Worm (Caenorhabditis elegans) whole organism, L4/young adult: Measurements from ENCODE around the gene C45G9.4.
"Not testable (repeated sequence)": the region's sequence is repeated elsewhere in the genome, so short reads cannot be mapped to it uniquely, and the experiment has no call there.

Experiments used
- W03F9.2 ChIP-seq: fragments of 150-350 bp; optimal IDR thresholded peaks from 2 replicates; lab custom pipeline; 2014; ENCODE audit warnings: missing biosample characterization, missing genetic modification characterization
- dao-5 ChIP-seq: sonication (generic microtip); optimal IDR thresholded peaks from 2 replicates; lab custom pipeline; 2016; ENCODE audit warnings: missing genotype, missing genetic modification characterization, moderate library complexity, missing compliant biosample characterization
- him-1 ChIP-seq: sonication (generic microtip); optimal IDR thresholded peaks from 2 replicates; lab custom pipeline; 2016; ENCODE audit warnings: missing genotype, missing genetic modification reagents, missing genetic modification characterization, missing compliant biosample characterization

Gene C45G9.4

DNA sequence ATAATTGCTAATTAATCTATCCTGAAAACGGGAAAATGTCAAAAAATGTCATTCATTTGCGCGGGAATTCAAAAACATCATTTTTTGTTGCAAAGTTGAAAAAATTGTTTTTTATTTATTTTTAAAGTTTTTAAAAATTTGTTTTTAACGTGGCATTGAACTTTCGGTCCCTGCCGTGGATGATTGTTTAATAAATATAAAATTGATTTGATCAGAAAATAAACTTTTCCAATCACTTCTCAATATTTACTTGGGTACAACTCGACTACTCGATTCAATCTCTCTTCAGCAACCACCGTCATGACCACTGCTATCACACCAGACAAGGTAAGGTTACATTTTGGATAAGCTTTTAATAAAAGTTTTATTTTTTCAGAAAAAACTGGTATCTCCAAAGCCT lies at the start of gene C45G9.4:
C45G9.4 (plus strand) TSS at position 301 of the 400 bp plus-strand sequence.
- not testable (repeated sequence) for TF ChIP-seq him-1, W03F9.2, dao-5 (tag; lab: Kevin White, UChicago)

- TF ChIP-seq W03F9.2 (tag; lab: Kevin White, UChicago) (peak; percentile 57), dao-5 (tag; lab: Kevin White, UChicago) (no peak), him-1 (tag; lab: Kevin White, UChicago) (peak; percentile 67)
These were observed 48.6 kb upstream of the C45G9.4 start for ce11 chrIII:5013915-5014346.

DNA sequence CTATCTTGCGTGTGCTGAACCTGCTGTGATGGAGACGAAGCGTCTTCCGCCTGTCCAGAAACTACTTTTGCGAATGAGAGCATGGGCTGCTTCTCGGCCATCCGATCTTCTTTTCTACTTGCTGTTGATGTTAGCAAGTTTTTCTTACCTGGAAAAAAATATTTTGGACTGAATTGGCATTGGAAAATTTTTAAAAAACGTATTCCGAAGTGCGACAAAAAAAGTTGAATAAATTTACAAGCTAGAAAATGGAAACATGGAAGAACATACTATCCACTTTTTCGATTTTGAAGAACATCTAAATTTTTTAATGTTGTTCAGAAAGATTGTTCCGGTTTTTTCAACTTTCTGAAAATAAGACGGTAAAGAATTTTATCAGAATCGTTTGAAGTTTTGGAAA lies 45.0 kb upstream of the C45G9.4 start, which contains the start of gene larp-1:
larp-1 (minus strand) TSS at position 101 of the 400 bp plus-strand sequence.
- TF ChIP-seq him-1 (tag; lab: Kevin White, UChicago): no peak
- no peak for TF ChIP-seq dao-5 (tag; lab: Kevin White, UChicago)
- TF ChIP-seq W03F9.2 (tag; lab: Kevin White, UChicago): no peak

- TF ChIP-seq dao-5 (tag; lab: Kevin White, UChicago) (peak; percentile 72), W03F9.2 (tag; lab: Kevin White, UChicago) (peak; percentile 98), him-1 (tag; lab: Kevin White, UChicago) (peak; percentile 98)
These were observed 44.3 kb upstream of the C45G9.4 start, which contains the start of gene wip-1 for ce11 chrIII:5018116-5018689. TSS of gene wip-1 (plus strand) at chrIII:5018639.

DNA sequence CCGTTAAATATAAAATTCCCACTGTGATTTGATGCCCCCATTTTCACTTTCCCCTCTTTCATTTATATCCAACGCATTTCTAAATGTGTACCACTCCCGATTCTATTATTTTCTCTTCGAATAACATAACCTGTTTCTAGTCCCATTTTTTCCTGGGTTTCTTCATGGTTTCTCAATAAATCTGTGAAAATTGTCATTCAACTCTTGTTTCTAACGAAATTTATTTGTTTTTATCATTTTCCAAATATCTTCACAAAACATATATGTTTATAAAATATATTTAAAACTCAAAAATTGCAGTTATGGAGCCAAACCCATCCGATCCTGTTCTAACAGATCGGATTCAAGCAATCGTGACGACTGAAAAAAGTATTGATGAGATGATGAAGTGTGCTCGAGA lies 41.6 kb upstream of the C45G9.4 start, which contains the start of gene mdt-11:
mdt-11 (plus strand) TSS at position 301 of the 400 bp plus-strand sequence.
- TF ChIP-seq him-1 (tag; lab: Kevin White, UChicago) (no peak), dao-5 (tag; lab: Kevin White, UChicago) (no peak), W03F9.2 (tag; lab: Kevin White, UChicago) (no peak)

- TF ChIP-seq him-1 (tag; lab: Kevin White, UChicago) (no peak), W03F9.2 (tag; lab: Kevin White, UChicago) (no peak), dao-5 (tag; lab: Kevin White, UChicago) (no peak)
These were observed 40.8 kb upstream of the C45G9.4 start, which contains the start of gene R144.3 for ce11 chrIII:5021689-5022088. TSS of gene R144.3 (plus strand) at chrIII:5021989.

DNA sequence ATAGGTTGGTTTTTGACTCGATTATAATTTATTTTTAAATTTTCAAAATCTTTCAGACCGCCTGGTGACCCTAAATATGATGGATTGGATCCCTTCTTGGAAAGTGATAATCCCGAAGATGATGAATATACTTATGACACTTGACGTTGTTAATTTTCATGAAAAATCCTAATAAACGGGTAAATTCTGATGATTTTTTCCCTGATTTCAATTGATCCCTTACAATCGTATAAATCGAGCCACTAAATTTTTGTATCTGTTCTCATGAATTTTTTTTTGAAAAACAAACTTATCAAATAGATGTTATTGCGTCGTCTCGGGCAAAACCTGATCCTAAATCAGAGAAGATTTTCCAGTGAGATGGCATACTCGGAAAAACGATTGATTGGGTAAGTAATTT lies 39.5 kb upstream of the C45G9.4 start, which contains the start of gene R144.13:
R144.13 (plus strand) TSS at position 301 of the 400 bp plus-strand sequence.
- TF ChIP-seq dao-5 (tag; lab: Kevin White, UChicago): no peak
- TF ChIP-seq W03F9.2 (tag; lab: Kevin White, UChicago): no peak
- TF ChIP-seq him-1 (tag; lab: Kevin White, UChicago): no peak

DNA sequence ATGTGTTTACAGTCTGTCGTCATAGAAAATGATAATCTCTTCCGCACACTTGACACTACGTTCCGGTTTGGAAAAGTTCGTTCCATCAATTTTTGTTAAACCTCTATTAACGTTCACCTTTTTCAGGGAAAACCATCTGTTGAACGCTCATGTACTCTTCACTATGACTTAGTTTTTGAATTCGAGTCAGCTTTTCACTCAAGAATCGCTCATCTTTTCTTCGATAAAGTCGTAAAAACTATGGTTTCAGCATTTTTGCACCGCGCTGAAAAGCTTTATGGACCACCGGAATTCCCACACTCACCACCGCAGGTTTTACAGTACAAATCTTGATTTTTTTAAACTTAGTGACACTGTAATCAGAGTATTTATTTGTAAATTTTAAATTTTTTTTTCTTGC lies 38.9 kb upstream of the C45G9.4 start:
- TF ChIP-seq him-1 (tag; lab: Kevin White, UChicago) (no peak), dao-5 (tag; lab: Kevin White, UChicago) (no peak), W03F9.2 (tag; lab: Kevin White, UChicago) (no peak)

- TF ChIP-seq him-1 (tag; lab: Kevin White, UChicago) (no peak), W03F9.2 (tag; lab: Kevin White, UChicago) (peak; percentile 34)
These were observed 38.0 kb upstream of the C45G9.4 start, which contains the start of gene pcf-11 for ce11 chrIII:5024393-5024964. TSS of gene pcf-11 (plus strand) at chrIII:5024914.

DNA sequence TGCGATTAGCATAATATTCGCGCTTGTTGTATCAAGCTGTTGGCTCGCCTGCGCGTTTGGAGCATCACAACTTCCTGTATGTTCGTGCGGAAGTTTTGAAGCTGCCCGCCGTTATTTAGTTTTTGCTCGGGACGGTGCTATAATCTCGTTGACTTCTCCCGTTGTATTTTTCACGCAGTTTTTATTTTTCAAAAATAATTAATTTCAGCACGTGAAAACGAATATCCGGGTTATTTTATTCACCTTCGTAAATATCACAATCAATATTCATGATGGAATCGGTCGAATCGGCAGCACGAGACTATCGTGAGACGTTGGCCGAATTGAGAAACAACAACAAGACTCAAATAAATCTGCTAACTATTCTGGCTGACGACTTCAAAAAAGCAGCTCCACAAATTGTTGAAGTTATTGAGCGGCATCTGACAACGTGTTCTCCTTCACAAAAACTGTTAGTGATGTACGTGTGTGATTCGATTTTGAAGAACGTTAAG lies 37.3 kb upstream of the C45G9.4 start:
- no peak for TF ChIP-seq W03F9.2 (tag; lab: Kevin White, UChicago)
- TF ChIP-seq him-1 (tag; lab: Kevin White, UChicago): no peak
- no peak for TF ChIP-seq dao-5 (tag; lab: Kevin White, UChicago)

DNA sequence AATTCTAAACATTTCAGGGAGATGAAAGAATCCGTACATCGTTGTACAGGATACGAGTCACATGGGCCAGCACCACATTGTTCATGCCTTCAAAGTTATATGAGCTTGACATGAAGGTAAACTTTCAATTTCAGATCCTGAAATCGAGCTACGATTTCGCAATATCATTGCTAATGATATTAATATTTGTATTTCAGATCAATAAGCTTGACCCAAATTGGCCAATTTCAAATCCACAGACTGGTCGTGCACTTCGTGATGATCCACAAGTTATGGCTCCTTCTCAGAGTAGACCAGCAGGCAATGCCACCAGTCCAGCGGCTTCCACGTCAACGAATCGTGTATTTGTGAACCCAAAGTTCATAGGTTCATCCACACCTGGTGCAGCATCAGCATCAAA lies 36.1 kb upstream of the C45G9.4 start:
- TF ChIP-seq W03F9.2 (tag; lab: Kevin White, UChicago) (no peak), him-1 (tag; lab: Kevin White, UChicago) (no peak), dao-5 (tag; lab: Kevin White, UChicago) (no peak)

DNA sequence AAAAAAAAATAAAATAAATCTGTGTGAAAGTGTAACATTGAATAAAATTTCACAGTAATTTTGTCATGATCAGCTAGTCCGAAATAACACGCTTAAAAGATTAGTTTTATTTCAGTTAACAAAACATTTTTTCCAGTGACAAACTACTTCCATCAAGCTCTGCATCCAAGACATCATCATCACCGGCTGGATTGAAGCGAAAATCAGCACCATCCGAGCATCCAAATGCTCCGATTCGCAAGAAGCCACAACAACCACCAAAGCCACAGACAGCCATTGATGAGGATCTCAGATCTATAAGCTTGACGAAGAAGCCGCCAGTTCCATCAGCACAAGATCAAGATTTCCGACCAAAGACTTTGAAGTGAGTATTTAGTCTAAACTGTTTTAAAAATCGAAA lies 35.3 kb upstream of the C45G9.4 start:
- TF ChIP-seq W03F9.2 (tag; lab: Kevin White, UChicago) (no peak), him-1 (tag; lab: Kevin White, UChicago) (no peak), dao-5 (tag; lab: Kevin White, UChicago) (no peak)

- no peak for TF ChIP-seq him-1 (tag; lab: Kevin White, UChicago)
- no peak for TF ChIP-seq dao-5 (tag; lab: Kevin White, UChicago)
- TF ChIP-seq W03F9.2 (tag; lab: Kevin White, UChicago): no peak
These were observed 31.9 kb upstream of the C45G9.4 start, which contains the start of gene klp-6 for ce11 chrIII:5030629-5031028. TSS of gene klp-6 (plus strand) at chrIII:5030929.
